Worm (Caenorhabditis elegans): ENCODE measurements around the gene B0228.9.

Gene B0228.9

ce11 chrII:7763569-7763968 is at the start of gene B0228.9:
Gene B0228.9, minus strand, starts transcription at chrII:7763669.
- no peak for TF ChIP-seq unc-62 (GFP tag; optimal IDR thresholded peaks at IDR 0.05)

DNA sequence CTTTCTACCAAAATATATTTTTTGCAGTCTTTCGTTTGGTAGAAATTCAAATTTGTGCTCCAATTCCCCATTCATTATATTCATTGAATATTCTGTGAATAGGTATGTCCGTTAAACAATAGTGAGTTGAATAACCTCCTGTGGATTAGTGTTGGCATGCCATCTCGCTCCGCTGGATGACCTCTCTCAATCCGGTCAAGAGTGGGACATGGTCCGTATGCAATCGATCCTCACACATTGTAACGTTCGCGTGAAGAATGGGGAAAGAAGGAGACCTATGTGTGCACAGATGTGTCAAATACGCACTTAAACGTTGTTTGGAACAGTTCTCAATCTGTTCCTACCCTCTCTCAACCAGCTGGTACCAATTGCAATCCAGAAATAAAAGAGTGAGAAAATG is 49.8 kb upstream of the B0228.9 start:
- no peak for TF ChIP-seq unc-62 (GFP tag; optimal IDR thresholded peaks at IDR 0.05)

ce11 chrII:7812332-7812731 is 48.9 kb upstream of the B0228.9 start:
- no peak for TF ChIP-seq unc-62 (GFP tag; optimal IDR thresholded peaks at IDR 0.05)

DNA sequence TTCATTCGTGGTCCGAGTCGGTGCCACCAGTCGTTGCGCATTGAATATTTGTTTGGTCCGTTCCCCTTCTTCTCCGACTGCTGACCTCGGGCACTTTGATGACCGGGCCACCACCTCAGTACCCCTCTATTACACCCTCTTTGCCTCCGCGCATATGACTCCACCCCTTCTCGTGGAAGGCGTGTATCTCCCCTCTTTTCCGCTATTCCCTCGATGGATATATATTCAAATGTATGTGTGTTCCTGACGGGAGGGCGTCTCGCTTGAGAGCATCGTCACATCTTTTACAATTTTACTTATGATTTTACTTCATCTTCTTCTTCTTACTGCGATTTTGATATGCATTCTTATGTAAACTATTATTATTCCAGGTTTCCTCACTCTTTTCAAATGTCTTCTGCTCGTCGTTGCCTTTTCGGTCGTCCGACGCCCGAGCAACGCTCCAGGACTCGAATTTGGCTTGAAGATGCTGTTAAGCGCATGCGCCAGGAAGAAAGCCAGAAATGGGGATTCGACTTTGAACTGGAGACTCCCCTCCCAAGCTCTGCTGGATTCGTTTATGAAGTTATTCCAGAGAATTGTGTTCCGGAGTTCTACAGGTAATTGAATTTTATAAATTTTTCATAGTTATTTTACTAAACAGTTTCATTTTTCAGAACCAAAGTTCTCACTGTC is 47.5 kb upstream of the B0228.9 start, which contains the start of gene cki-1:
TSS of gene cki-1 (plus strand) at position 372 of the 675 bp plus-strand sequence.
- no peak for TF ChIP-seq unc-62 (GFP tag; optimal IDR thresholded peaks at IDR 0.05)

ce11 chrII:7810162-7810868 is 46.8 kb upstream of the B0228.9 start:
- no peak for TF ChIP-seq unc-62 (GFP tag; optimal IDR thresholded peaks at IDR 0.05)

DNA sequence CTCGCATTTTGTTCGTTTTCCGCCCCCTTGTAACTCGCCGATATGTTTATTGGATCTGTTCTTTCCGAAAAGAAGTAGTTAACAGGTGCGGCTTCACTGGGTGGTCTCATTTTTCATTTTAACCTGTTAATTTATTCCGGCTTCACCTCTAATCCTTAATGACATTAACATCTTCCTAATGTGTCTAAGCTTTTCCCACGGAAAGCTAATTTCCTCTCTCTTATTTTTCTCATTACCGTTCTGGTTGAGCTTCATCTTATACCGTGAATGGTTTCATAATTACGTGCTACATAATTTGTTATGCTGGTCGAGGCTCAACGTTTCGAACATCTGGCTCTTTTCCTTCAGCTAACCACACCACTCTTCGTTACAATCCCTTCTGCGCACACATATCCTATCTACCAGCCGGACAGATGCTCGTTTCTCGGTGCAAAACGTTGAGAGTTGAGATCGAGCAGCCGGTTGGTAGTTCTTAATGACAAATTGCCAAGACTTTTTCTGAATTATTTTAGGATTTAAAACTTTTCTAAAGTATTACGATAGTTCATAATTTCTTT is 46.0 kb upstream of the B0228.9 start:
- TF ChIP-seq unc-62 (GFP tag; optimal IDR thresholded peaks at IDR 0.05), result no peak

DNA sequence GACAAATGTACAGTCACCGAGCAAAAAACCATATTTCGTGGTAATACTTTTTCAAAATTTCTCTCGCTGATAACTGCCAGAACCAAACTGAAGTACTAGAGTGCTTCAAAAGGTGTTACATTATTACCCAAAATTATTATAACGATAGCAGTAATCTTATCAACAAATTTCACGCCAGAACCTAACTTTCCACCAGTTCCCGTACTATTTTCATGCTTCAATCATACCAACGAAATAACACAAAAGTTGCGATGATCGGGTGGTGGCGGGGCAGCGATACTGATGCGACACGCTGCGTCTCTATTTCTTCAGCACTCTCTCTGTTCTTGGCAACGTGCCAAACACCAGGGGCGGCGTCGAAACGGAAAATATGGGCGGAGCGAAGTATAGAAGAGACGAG is 45.5 kb upstream of the B0228.9 start:
- no peak for TF ChIP-seq unc-62 (GFP tag; optimal IDR thresholded peaks at IDR 0.05)

ce11 chrII:7808153-7808552 is 44.7 kb upstream of the B0228.9 start:
- TF ChIP-seq unc-62 (GFP tag; optimal IDR thresholded peaks at IDR 0.05), result no peak

DNA sequence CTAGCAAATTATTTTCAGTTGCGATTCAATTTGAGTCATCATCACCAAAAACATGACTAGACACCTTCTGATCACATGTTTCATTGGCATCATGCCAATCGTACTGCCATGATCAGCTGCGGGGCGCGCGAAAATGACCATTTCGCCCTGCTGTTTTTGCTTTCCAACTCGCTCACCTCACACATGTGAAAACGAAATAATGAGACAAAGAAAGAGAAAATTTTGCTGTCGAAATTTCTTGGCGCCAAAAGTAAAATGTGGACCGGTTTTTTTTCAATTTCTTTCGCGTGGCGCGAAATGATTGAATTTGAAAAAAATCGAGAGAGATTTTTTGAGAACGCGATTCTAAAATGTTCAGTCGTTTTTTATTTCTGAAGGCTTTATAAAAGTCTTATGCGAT is 43.4 kb upstream of the B0228.9 start:
- TF ChIP-seq unc-62 (GFP tag; optimal IDR thresholded peaks at IDR 0.05), result no peak

DNA sequence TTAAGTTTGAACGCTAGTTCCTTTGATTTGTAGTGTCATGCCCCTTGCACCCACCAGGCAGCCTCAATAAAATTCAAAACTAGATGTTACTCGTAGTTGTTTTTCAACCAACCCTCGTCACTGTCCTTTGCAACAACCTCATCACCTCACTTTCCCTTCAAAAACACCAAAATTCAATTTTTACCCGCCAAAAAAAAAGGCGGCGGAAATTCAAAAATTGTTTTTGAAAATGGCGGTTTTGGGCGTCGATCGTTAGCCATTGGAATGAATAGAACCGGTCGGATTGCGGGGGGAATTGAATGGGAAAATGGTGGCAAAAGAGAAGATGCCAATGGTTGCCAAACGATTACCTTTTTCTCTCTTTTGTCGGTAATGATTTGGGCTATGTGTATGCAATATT is 42.6 kb upstream of the B0228.9 start:
- no peak for TF ChIP-seq unc-62 (GFP tag; optimal IDR thresholded peaks at IDR 0.05)

DNA sequence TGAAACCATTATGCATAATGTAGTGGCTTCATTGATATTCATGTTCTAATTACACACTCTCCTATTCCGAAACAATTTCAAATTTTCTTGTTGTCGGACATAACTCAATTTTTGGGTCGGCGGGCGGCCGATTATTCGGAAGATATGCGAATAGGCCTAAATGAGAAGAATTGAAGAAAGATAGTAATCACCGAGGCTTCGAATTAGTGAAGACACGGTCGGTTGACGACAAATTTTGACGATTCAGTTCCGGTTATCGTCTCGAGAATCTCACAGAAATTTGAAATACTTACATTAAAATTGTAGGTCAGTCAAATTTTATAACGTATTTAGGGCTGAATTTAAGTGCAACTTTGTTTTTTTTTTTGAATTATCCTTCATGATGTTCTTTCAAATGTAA is 39.7 kb upstream of the B0228.9 start:
- TF ChIP-seq unc-62 (GFP tag; optimal IDR thresholded peaks at IDR 0.05), result no peak

DNA sequence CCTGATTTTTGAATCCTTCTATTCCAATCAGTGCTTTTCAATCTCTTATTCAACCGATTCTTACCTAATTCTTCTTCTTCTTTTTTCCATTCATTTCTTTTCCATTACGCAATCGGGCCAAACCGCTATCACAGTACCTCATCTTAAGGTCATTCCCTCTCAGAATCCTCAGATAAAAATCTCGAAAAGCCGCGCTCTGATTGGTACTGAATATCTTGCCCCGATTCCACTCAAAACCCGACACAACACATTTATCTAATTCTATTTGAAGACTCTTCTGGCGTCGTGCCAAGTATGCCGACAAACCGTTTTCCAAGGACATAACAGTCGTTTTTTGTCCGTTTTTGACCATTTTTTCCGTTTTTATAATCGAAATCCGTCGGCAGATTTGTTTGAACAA is 38.4 kb upstream of the B0228.9 start:
- TF ChIP-seq unc-62 (GFP tag; optimal IDR thresholded peaks at IDR 0.05), result no peak

ce11 chrII:7801255-7801654 is 37.8 kb upstream of the B0228.9 start:
- TF ChIP-seq unc-62 (GFP tag; optimal IDR thresholded peaks at IDR 0.05), result no peak

DNA sequence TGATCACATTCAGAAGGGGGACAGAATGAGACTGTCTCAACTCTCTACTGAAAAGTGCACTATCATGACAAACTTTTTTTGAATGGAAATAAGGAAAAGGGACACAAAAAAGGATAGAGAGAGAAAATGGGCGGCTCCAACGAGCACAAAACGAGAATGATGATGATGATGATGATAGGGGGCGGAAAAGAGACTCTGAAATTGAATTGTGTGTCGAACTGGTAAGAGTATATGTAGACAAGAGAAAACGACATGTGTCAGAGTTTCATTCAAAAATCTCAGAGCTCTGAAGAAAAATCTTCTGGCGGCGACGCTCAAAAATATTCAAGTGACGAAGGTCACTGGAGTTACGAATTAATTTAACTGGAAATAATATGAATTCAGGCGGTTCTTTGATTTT is 31.8 kb upstream of the B0228.9 start:
- TF ChIP-seq unc-62 (GFP tag; optimal IDR thresholded peaks at IDR 0.05), result no peak

ce11 chrII:7794222-7794621 is 30.8 kb upstream of the B0228.9 start, which contains the start of gene glr-4:
Gene glr-4, minus strand, starts transcription at chrII:7794322.
- no peak for TF ChIP-seq unc-62 (GFP tag; optimal IDR thresholded peaks at IDR 0.05)

ce11 chrII:7792514-7792913 is 29.0 kb upstream of the B0228.9 start:
- TF ChIP-seq unc-62 (GFP tag; optimal IDR thresholded peaks at IDR 0.05), result no peak
